Worm (Caenorhabditis elegans) whole organism, L1 larva: ENCODE measurements around the gene F56D2.5.

ENCODE experiments used
- F16B12.6 ChIP-seq: fragments of 150-350 bp; optimal IDR thresholded peaks from 2 replicates; lab custom pipeline; 2014; ENCODE audit warnings: missing biosample characterization, missing genetic modification characterization
- aha-1 ChIP-seq: fragments of 150-350 bp; optimal IDR thresholded peaks from 2 replicates; lab custom pipeline; 2014; ENCODE audit warnings: missing biosample characterization, missing genetic modification characterization
- alr-1 ChIP-seq: fragments of 200-800 bp; sonication (Bioruptor generic); optimal IDR thresholded peaks from 2 replicates; lab custom pipeline; 2018; ENCODE audit warnings: borderline replicate concordance, mild to moderate bottlenecking, missing genetic modification characterization, missing compliant biosample characterization
- aly-2 ChIP-seq: fragments of 150-350 bp; optimal IDR thresholded peaks from 2 replicates; lab custom pipeline; 2014; ENCODE audit warnings: missing biosample characterization, missing genetic modification characterization
- ceh-63 ChIP-seq: fragments of 200-800 bp; sonication (Bioruptor generic); optimal IDR thresholded peaks from 2 replicates; lab custom pipeline; 2018; ENCODE audit warnings: mild to moderate bottlenecking, missing genetic modification characterization, missing compliant biosample characterization
- ceh-82 ChIP-seq, 3 experiments: fragments of 150-350 bp in 1 of 3; sonication (generic microtip) in 2 of 3; optimal IDR thresholded peaks; 2 replicates each; lab custom pipeline; 2014 to 2017; ENCODE audit warnings: missing biosample characterization in 3 of 3, missing genetic modification characterization in 3 of 3
- ces-1 ChIP-seq: fragments of 150-350 bp; optimal IDR thresholded peaks from 2 replicates; lab custom pipeline; 2014; ENCODE audit warnings: missing biosample characterization, missing genetic modification reagents, missing genetic modification characterization
- efl-3 ChIP-seq: fragments of 200-800 bp; sonication (Bioruptor generic); optimal IDR thresholded peaks from 2 replicates; lab custom pipeline; 2018; ENCODE audit warnings: mild to moderate bottlenecking, missing genetic modification characterization, missing compliant biosample characterization
- egl-27 ChIP-seq, 2 experiments: fragments of 150-350 bp in 1 of 2; sonication (generic microtip); optimal IDR thresholded peaks; 3 replicates each; lab custom pipeline; 2017 to 2018; ENCODE audit warnings: missing biosample characterization in 2 of 2, missing genetic modification characterization in 2 of 2, missing genetic modification reagents in 2 of 2
- elt-2 ChIP-seq: sonication (generic microtip); optimal IDR thresholded peaks from 2 replicates; lab custom pipeline; 2016; ENCODE audit warnings: missing genetic modification characterization, mild to moderate bottlenecking, inconsistent platforms, missing compliant biosample characterization, missing genetic modification reagents
- elt-3 ChIP-seq, 6 experiments: fragments of 150-350 bp in 1 of 6; sonication (generic microtip); optimal IDR thresholded peaks; 2 replicates each; lab custom pipeline; 2017 to 2018; ENCODE audit warnings: missing biosample characterization in 6 of 6, missing genetic modification characterization in 6 of 6, inconsistent platforms in 1 of 6
- fkh-10 ChIP-seq: sonication (generic microtip); optimal IDR thresholded peaks from 2 replicates; lab custom pipeline; 2017; ENCODE audit warnings: missing biosample characterization, missing genetic modification reagents, missing genetic modification characterization
- fkh-8 ChIP-seq: sonication (generic microtip); optimal IDR thresholded peaks from 2 replicates; lab custom pipeline; 2016; ENCODE audit warnings: mild to moderate bottlenecking, missing genetic modification characterization, missing compliant biosample characterization
- fos-1 ChIP-seq: fragments of 150-350 bp; optimal IDR thresholded peaks from 2 replicates; lab custom pipeline; 2014; ENCODE audit warnings: missing biosample characterization, missing genetic modification characterization
- grh-1 ChIP-seq: fragments of 200-800 bp; sonication (Bioruptor generic); IDR thresholded peaks from 2 replicates; pipeline ENCODE4 v1.3.6; 2022; ENCODE audit warnings: missing genetic modification reagents, missing genetic modification characterization, missing compliant biosample characterization
- hpl-2 ChIP-seq: fragments of 150-350 bp; optimal IDR thresholded peaks from 2 replicates; lab custom pipeline; 2014; ENCODE audit warnings: missing biosample characterization, missing genetic modification reagents, missing genetic modification characterization
- isw-1 ChIP-seq: fragments of 200-800 bp; sonication (Bioruptor generic); IDR thresholded peaks from 2 replicates; pipeline ENCODE4 v1.3.6; 2022; ENCODE audit warnings: missing genetic modification characterization, missing compliant biosample characterization
- jun-1 ChIP-seq: fragments of 150-350 bp; optimal IDR thresholded peaks from 2 replicates; lab custom pipeline; 2014; ENCODE audit warnings: missing biosample characterization, missing genetic modification reagents, missing genetic modification characterization
- lin-13 ChIP-seq: fragments of 150-350 bp; optimal IDR thresholded peaks from 2 replicates; lab custom pipeline; 2014; ENCODE audit warnings: missing biosample characterization, missing genetic modification reagents, missing genetic modification characterization
- lin-14 ChIP-seq: fragments of 200-800 bp; sonication (Bioruptor generic); optimal IDR thresholded peaks from 2 replicates; lab custom pipeline; 2018; ENCODE audit warnings: mild to moderate bottlenecking, missing genetic modification characterization, moderate library complexity, missing compliant biosample characterization
- lin-15B ChIP-seq: fragments of 150-350 bp; sonication (generic microtip); optimal IDR thresholded peaks from 3 replicates; lab custom pipeline; 2014; ENCODE audit warnings: missing biosample characterization, missing genetic modification characterization
- lin-35 ChIP-seq, 2 experiments: fragments of 150-350 bp; optimal IDR thresholded peaks; 2 replicates each; lab custom pipeline; 2014; ENCODE audit warnings: missing biosample characterization in 2 of 2, missing genetic modification characterization in 2 of 2, missing genetic modification reagents in 2 of 2
- lin-39 ChIP-seq: fragments of 150-350 bp; optimal IDR thresholded peaks from 2 replicates; lab custom pipeline; 2014; ENCODE audit warnings: missing biosample characterization, missing genetic modification reagents, missing genetic modification characterization
- lir-3 ChIP-seq: sonication (generic microtip); optimal IDR thresholded peaks from 2 replicates; lab custom pipeline; 2016; ENCODE audit warnings: mild to moderate bottlenecking, missing genetic modification characterization, moderate library complexity, missing compliant biosample characterization; ENCODE audit not compliant: poor library complexity
- lsy-2 ChIP-seq, 2 experiments: fragments of 150-350 bp; optimal IDR thresholded peaks; 2 replicates each; lab custom pipeline; 2014; ENCODE audit warnings: missing biosample characterization in 2 of 2, missing genetic modification characterization in 2 of 2
- mdl-1 ChIP-seq, 2 experiments: fragments of 150-350 bp; optimal IDR thresholded peaks; 2 replicates each; lab custom pipeline; 2014 to 2017; ENCODE audit warnings: missing biosample characterization in 2 of 2, missing genetic modification characterization in 2 of 2, inconsistent platforms in 1 of 2
- mef-2 ChIP-seq: fragments of 150-350 bp; optimal IDR thresholded peaks from 2 replicates; lab custom pipeline; 2014; ENCODE audit warnings: missing biosample characterization, missing genetic modification characterization
- mep-1 ChIP-seq: fragments of 150-350 bp; optimal IDR thresholded peaks from 2 replicates; lab custom pipeline; 2014; ENCODE audit warnings: missing biosample characterization, missing genetic modification characterization
- nhr-19 ChIP-seq: fragments of 200-800 bp; sonication (Bioruptor generic); conservative IDR thresholded peaks from 2 replicates; pipeline ENCODE4 v1.3.6; 2022; ENCODE audit warnings: missing genetic modification characterization, missing compliant biosample characterization
- nhr-20 ChIP-seq: sonication (generic microtip); optimal IDR thresholded peaks from 2 replicates; lab custom pipeline; 2016; ENCODE audit warnings: mild to moderate bottlenecking, missing genetic modification characterization, missing compliant biosample characterization
- nhr-47 ChIP-seq: sonication (generic microtip); optimal IDR thresholded peaks from 2 replicates; lab custom pipeline; 2016; ENCODE audit warnings: mild to moderate bottlenecking, missing genetic modification characterization, moderate library complexity, missing compliant biosample characterization
- nhr-71 ChIP-seq: sonication (generic microtip); optimal IDR thresholded peaks from 2 replicates; lab custom pipeline; 2016; ENCODE audit warnings: mild to moderate bottlenecking, missing genetic modification characterization, moderate library complexity, missing compliant biosample characterization
- nhr-77 ChIP-seq: fragments of 150-350 bp; optimal IDR thresholded peaks from 2 replicates; lab custom pipeline; 2014; ENCODE audit warnings: missing biosample characterization, missing genetic modification characterization
- nhr-84 ChIP-seq: sonication (generic microtip); optimal IDR thresholded peaks from 2 replicates; lab custom pipeline; 2017; ENCODE audit warnings: missing biosample characterization, missing genetic modification characterization
- nhr-85 ChIP-seq: sonication (generic microtip); peaks from one replicate; lab custom pipeline; 2016; ENCODE audit warnings: missing genetic modification characterization, inconsistent platforms, missing compliant biosample characterization
- pag-3 ChIP-seq: sonication (generic microtip); optimal IDR thresholded peaks from 2 replicates; lab custom pipeline; 2017; ENCODE audit warnings: missing genetic modification characterization, mild to moderate bottlenecking, missing compliant biosample characterization, antibody characterized with exemption, borderline replicate concordance; ENCODE audit not compliant: insufficient read depth
- pax-3 ChIP-seq: fragments of 200-800 bp; sonication (Bioruptor generic); optimal IDR thresholded peaks from 2 replicates; lab custom pipeline; 2018; ENCODE audit warnings: mild to moderate bottlenecking, missing genetic modification characterization, moderate library complexity, missing compliant biosample characterization
- pqm-1 ChIP-seq: sonication (generic microtip); optimal IDR thresholded peaks from 3 replicates; lab custom pipeline; 2017; ENCODE audit warnings: missing biosample characterization, missing genetic modification characterization
- snpc-4 ChIP-seq: fragments of 150-350 bp; optimal IDR thresholded peaks from 2 replicates; lab custom pipeline; 2014; ENCODE audit warnings: missing biosample characterization, missing genetic modification characterization
- snu-23 ChIP-seq: sonication (generic microtip); optimal IDR thresholded peaks from 2 replicates; lab custom pipeline; 2016; ENCODE audit warnings: missing genetic modification characterization, missing compliant biosample characterization
- sox-4 ChIP-seq: sonication (generic microtip); optimal IDR thresholded peaks from 2 replicates; lab custom pipeline; 2016; ENCODE audit warnings: missing genetic modification characterization, missing compliant biosample characterization
- sptf-1 ChIP-seq: fragments of 150-350 bp; optimal IDR thresholded peaks from 2 replicates; lab custom pipeline; 2014; ENCODE audit warnings: missing biosample characterization, missing genetic modification characterization
- sup-37 ChIP-seq: fragments of 200-800 bp; sonication (Bioruptor generic); optimal IDR thresholded peaks from 2 replicates; lab custom pipeline; 2018; ENCODE audit warnings: mild to moderate bottlenecking, missing genetic modification characterization, missing compliant biosample characterization
- tbx-2 ChIP-seq: sonication (generic microtip); optimal IDR thresholded peaks from 2 replicates; lab custom pipeline; 2016; ENCODE audit warnings: missing genetic modification characterization, missing compliant biosample characterization
- tlp-1 ChIP-seq: fragments of 150-350 bp; optimal IDR thresholded peaks from 2 replicates; lab custom pipeline; 2014; ENCODE audit warnings: missing biosample characterization, missing genetic modification characterization
- unc-130 ChIP-seq: fragments of 150-350 bp; optimal IDR thresholded peaks from 2 replicates; lab custom pipeline; 2017; ENCODE audit warnings: missing biosample characterization, missing genetic modification characterization, inconsistent platforms
- unc-86 ChIP-seq: sonication (generic microtip); optimal IDR thresholded peaks from 2 replicates; lab custom pipeline; 2016; ENCODE audit warnings: missing genetic modification characterization, missing compliant biosample characterization
- vab-15 ChIP-seq: sonication (generic microtip); optimal IDR thresholded peaks from 2 replicates; lab custom pipeline; 2017; ENCODE audit warnings: missing genotype, mild to moderate bottlenecking, missing genetic modification characterization, missing compliant biosample characterization
- zag-1 ChIP-seq: fragments of 150-350 bp; optimal IDR thresholded peaks from 2 replicates; lab custom pipeline; 2014; ENCODE audit warnings: missing biosample characterization, missing genetic modification characterization
- zip-4 ChIP-seq: fragments of 200-800 bp; sonication (Bioruptor generic); optimal IDR thresholded peaks from 2 replicates; lab custom pipeline; 2018; ENCODE audit warnings: mild to moderate bottlenecking, missing genetic modification characterization, moderate library complexity, missing compliant biosample characterization
- ztf-4 ChIP-seq: fragments of 150-350 bp; optimal IDR thresholded peaks from 2 replicates; lab custom pipeline; 2014; ENCODE audit warnings: missing biosample characterization, missing genetic modification characterization

F56D2.5 gene

DNA sequence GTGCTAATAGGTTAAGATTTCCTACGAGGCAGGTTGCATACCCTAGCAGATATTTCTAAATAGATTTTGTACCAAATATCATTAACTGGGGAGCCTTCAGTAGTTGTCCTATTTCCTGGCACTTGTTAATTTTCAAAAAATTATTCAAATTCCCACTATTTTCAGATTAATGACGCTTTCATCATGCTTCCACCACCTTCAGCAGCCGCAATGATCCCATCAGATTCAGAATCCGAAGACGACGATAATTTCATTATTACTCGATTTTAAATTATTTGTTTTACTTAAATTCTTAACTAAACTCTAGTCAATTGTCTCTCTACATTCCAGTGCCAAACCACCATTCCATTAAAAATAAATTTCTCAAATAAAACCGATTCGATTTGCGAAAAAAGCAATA lies 30.4 kb downstream of the F56D2.5 start (continued):
- TF ChIP-seq ztf-4 (tag; lab: Kevin White, UChicago) (peak; percentile 20), F16B12.6 (tag; lab: Kevin White, UChicago) (no peak), ceh-63 (GFP tag; lab: Kevin White, UChicago) (no peak), lir-3 (tag; lab: Kevin White, UChicago) (peak; percentile 43), fkh-10 (GFP tag; lab: Kevin White, UChicago) (no peak)

DNA sequence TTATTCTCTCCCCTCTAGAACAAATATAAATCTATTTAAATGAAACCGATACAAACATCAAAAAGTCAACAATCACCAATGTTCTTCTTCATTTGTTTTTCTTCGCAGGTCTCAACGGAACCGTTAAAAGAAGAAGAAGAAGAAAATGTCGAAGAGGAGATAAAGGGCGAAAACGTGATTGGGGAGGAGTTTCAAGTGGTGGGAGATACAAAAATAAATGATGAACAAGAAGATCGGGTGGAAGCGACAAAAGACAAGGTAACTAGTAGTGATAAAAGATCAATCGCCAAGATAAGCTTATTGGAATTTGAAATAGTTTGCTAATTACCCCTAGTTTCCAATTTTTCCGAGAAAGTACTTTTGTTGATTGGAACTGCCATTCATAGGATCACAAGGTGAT lies 31.0 kb downstream of the F56D2.5 start:
- TF ChIP-seq nhr-85 (tag; lab: Kevin White, UChicago) = peak; percentile 84
- TF ChIP-seq tbx-2 (tag; lab: Kevin White, UChicago) = peak; percentile 18
- TF ChIP-seq pax-3 (tag; lab: Kevin White, UChicago) = no peak
- TF ChIP-seq snu-23 (GFP tag; lab: Kevin White, UChicago) = peak; percentile 58
- peak; percentile 2 for TF ChIP-seq pag-3
- TF ChIP-seq grh-1 = no peak
- no peak for TF ChIP-seq unc-130 (tag; lab: Kevin White, UChicago)
- TF ChIP-seq jun-1 = no peak
- no peak for TF ChIP-seq fkh-8 (tag; lab: Kevin White, UChicago)
- no peak for TF ChIP-seq efl-3 (GFP tag; lab: Kevin White, UChicago)
- TF ChIP-seq sup-37 = no peak
- no peak for TF ChIP-seq nhr-47
- no peak for TF ChIP-seq nhr-77 (tag; lab: Kevin White, UChicago)
- no peak for TF ChIP-seq elt-2 (tag; lab: Kevin White, UChicago)
- peak; percentile 53 for TF ChIP-seq nhr-20 (tag; lab: Kevin White, UChicago)
- no peak for TF ChIP-seq sox-4 (tag; lab: Kevin White, UChicago)
- no peak for TF ChIP-seq lin-13 (GFP tag; lab: Kevin White, UChicago)
- TF ChIP-seq snpc-4 = no peak
- TF ChIP-seq ces-1 (GFP tag; lab: Kevin White, UChicago) = no peak
- no peak for TF ChIP-seq zip-4 (GFP tag; lab: Kevin White, UChicago)
- no peak for TF ChIP-seq lsy-2 (tag; optimal IDR thresholded peaks at IDR 0.05; lab: Kevin White, UChicago)
- TF ChIP-seq aha-1 (tag; lab: Kevin White, UChicago) = no peak
- peak; percentile 54 for TF ChIP-seq lin-14 (GFP tag; lab: Kevin White, UChicago)
- no peak for TF ChIP-seq ceh-82 (tag; optimal IDR thresholded peaks at IDR 0.05; lab: Kevin White, UChicago)
- TF ChIP-seq nhr-84 (tag; lab: Kevin White, UChicago) = no peak
- no peak for TF ChIP-seq lin-39 (tag; lab: Kevin White, UChicago)
- TF ChIP-seq mdl-1 (tag; optimal IDR thresholded peaks at IDR 0.05; lab: Kevin White, UChicago) = peak in 1 of 2 experiments; percentile 32
- no peak for TF ChIP-seq zag-1 (tag; lab: Kevin White, UChicago)
- TF ChIP-seq lir-3 (tag; lab: Kevin White, UChicago) = no peak
- TF ChIP-seq lin-35 (GFP tag; optimal IDR thresholded peaks at IDR 0.05; lab: Kevin White, UChicago) = peak in 1 of 2 experiments; percentile 42
- no peak for TF ChIP-seq lin-15B (tag; lab: Kevin White, UChicago)
- no peak for TF ChIP-seq mep-1 (tag; lab: Kevin White, UChicago)
- peak in 4 of 6 experiments; percentile 31 to 70 (median 48) for TF ChIP-seq elt-3 (tag; optimal IDR thresholded peaks at IDR 0.05; lab: Kevin White, UChicago)
- TF ChIP-seq nhr-19 (GFP tag; lab: Robert Waterston, UW) = no peak
- TF ChIP-seq pqm-1 (tag; lab: Kevin White, UChicago) = no peak
- no peak for TF ChIP-seq tlp-1 (tag; lab: Kevin White, UChicago)
- no peak for TF ChIP-seq egl-27 (tag; optimal IDR thresholded peaks at IDR 0.05; lab: Kevin White, UChicago)
- TF ChIP-seq alr-1 = no peak
- TF ChIP-seq nhr-71 = peak; percentile 25
- TF ChIP-seq isw-1 (GFP tag; lab: Robert Waterston, UW) = no peak
- TF ChIP-seq sptf-1 (tag; lab: Kevin White, UChicago) = no peak
- no peak for TF ChIP-seq ceh-63 (GFP tag; lab: Kevin White, UChicago)
- TF ChIP-seq vab-15 (tag; lab: Kevin White, UChicago) = no peak
- TF ChIP-seq hpl-2 (GFP tag; lab: Kevin White, UChicago) = no peak
- no peak for TF ChIP-seq unc-86 (tag; lab: Kevin White, UChicago)
- no peak for TF ChIP-seq mef-2 (tag; lab: Kevin White, UChicago)
- no peak for TF ChIP-seq aly-2 (tag; lab: Kevin White, UChicago)
- no peak for TF ChIP-seq fos-1 (tag; lab: Kevin White, UChicago)
